Worm (Caenorhabditis elegans) whole organism, midembryonic: ENCODE data around the gene T12D8.10.

ENCODE experiments used
- cog-1 ChIP-seq: sonication (generic microtip); optimal IDR thresholded peaks from 2 replicates; lab custom pipeline; 2016; ENCODE audit warnings: missing genetic modification characterization, missing compliant biosample characterization
- ref-1 ChIP-seq: fragments of 200-800 bp; sonication (Bioruptor generic); conservative IDR thresholded peaks from 2 replicates; pipeline ENCODE4 v1.3.6; 2022; ENCODE audit warnings: missing genetic modification reagents, missing genetic modification characterization, missing compliant biosample characterization

DNA sequence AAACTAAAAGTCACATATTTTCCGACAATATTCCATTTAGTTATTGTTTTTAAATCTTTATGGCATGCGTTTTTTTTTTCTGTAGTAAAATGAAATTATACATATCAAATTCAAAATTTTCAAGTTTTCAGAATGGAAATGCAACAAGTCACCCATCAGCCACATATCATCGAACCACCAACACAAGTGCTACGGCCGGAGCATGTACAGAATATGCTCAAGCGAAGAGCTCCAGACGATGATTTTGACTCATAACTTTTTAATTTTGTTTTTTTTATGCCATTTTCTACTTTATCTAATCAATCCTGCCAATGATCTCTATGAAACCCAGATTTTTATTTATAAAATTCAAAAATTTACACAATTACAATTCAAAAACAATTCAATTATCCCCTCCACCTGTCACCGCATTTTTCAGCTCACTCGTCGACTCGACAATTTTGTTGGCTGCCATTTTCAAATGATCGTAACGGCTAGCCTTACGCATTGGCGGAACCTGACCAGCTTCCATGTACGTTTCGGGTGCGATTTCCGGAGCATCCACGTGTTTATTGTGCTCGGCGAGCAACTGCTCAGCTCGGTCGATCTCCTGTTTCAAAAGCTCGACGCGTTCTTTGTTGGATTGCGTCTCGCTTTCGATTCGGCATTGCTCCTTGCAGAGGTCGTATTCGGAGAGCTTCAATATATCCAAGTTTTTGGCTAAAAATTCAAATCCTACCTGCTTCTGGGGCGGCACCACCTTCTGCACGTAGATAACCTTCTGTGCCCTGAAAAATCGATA lies 16.3 kb downstream of the T12D8.10 start:
- TF ChIP-seq cog-1 (tag; lab: Kevin White, UChicago) (no peak), ref-1 (GFP tag; lab: Robert Waterston, UW) (no peak)
